Fruit fly (Drosophila melanogaster): ENCODE measurements around the gene Unc-76.

The Unc-76 gene

DNA sequence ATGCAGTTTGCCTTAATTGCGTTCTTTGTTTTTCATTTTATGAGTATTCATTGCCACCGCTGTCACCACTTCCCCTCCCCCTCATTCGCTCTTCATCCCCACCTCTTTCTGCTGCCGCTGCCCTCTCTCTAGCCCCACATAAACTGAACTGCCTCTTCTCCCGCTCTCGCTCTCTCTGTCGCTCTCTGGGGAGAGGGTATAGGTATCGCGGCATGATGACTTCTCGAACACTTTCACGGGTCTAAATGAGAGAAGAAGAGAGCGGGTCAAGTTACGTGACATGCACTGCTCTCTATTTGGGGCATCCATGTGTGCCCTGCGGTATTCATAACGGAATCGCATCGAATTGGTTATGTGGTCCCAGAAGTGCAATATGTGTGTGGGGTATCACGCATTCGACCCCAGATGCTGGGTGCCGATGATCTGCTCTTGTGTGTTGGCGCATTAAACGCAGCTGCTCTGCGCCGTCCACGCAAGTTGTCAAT is 3.3 kb downstream of the Unc-76 start (continued):
- TF ChIP-seq Dbx (GFP tag; IDR thresholded peaks at IDR 0.05), result peak; percentile 69; the same call in 1 of the 3 replicates
- TF ChIP-seq CTCF (GFP tag; optimal IDR thresholded peaks at IDR 0.05), result peak; percentile 18
- no peak for TF ChIP-seq stwl (tag; optimal IDR thresholded peaks at IDR 0.05)
- peak; percentile 84 for TF ChIP-seq mam (GFP tag; optimal IDR thresholded peaks at IDR 0.05)
- 0 out of 3 replicates have a peak, but pooled peaks have one; percentile 24 for TF ChIP-seq CG6791 (GFP tag; IDR thresholded peaks at IDR 0.05; ENCODE audit: partially characterized antibody)
- no peak for TF ChIP-seq Kr (GFP tag; optimal IDR thresholded peaks at IDR 0.05)
- peak; percentile 81 for TF ChIP-seq lilli (GFP tag; optimal IDR thresholded peaks at IDR 0.05)
- TF ChIP-seq tup (GFP tag; optimal IDR thresholded peaks at IDR 0.05), result peak; percentile 31
- peak; percentile 59; the same call in 1 of the 2 replicates for TF ChIP-seq Adf1 (GFP tag; IDR thresholded peaks at IDR 0.05)
- TF ChIP-seq CG14710 (tag; optimal IDR thresholded peaks at IDR 0.05), result peak; percentile 67
- TF ChIP-seq CG2875 (GFP tag; optimal IDR thresholded peaks at IDR 0.05), result peak; percentile 89
- peak; percentile 46; the same call in 1 of the 2 replicates for TF ChIP-seq sim (GFP tag; IDR thresholded peaks at IDR 0.05)
- peak; percentile 10 for TF ChIP-seq Hand (GFP tag; optimal IDR thresholded peaks at IDR 0.05)
- TF ChIP-seq CG3995 (GFP tag; optimal IDR thresholded peaks at IDR 0.05), result no peak
- peak; percentile 72 for TF ChIP-seq CG18764 (GFP tag; optimal IDR thresholded peaks at IDR 0.05)
- TF ChIP-seq CG17361 (GFP tag; IDR thresholded peaks at IDR 0.05), result peak; percentile 63
- TF ChIP-seq vvl (GFP tag; IDR thresholded peaks at IDR 0.05), result peak; percentile 94
- peak; percentile 53 for TF ChIP-seq sd (tag; optimal IDR thresholded peaks at IDR 0.05)
- peak; percentile 77 for TF ChIP-seq wor (GFP tag; IDR thresholded peaks at IDR 0.05)
- peak; percentile 80 for TF ChIP-seq CG11398 (GFP tag; optimal IDR thresholded peaks at IDR 0.05)
- no peak; the same call in 2 of the 3 replicates for TF ChIP-seq HLH4C (GFP tag; IDR thresholded peaks at IDR 0.05; ENCODE audit: partially characterized antibody)
- no peak for TF ChIP-seq CkIIα-i1 (GFP tag; IDR thresholded peaks at IDR 0.05)
- peak; percentile 53 for TF ChIP-seq sug (tag; optimal IDR thresholded peaks at IDR 0.05)
- TF ChIP-seq NFAT (GFP tag; IDR thresholded peaks at IDR 0.05), result peak; percentile 62
- peak; percentile 88 for TF ChIP-seq bab2 (GFP tag; optimal IDR thresholded peaks at IDR 0.05)
- TF ChIP-seq maf-S (GFP tag; optimal IDR thresholded peaks at IDR 0.05), result peak; percentile 74
- peak; percentile 29 for TF ChIP-seq emc (GFP tag; optimal IDR thresholded peaks at IDR 0.05)
- TF ChIP-seq MTF-1 (GFP tag; optimal IDR thresholded peaks at IDR 0.05; ENCODE audit: borderline replicate concordance), result peak; percentile 50
- no peak for TF ChIP-seq GATAe (GFP tag; conservative IDR thresholded peaks at IDR 0.05)
- TF ChIP-seq chm (GFP tag; IDR thresholded peaks at IDR 0.05), result peak; percentile 82
- peak; percentile 69 for TF ChIP-seq CG10209 (GFP tag; optimal IDR thresholded peaks at IDR 0.05)
- TF ChIP-seq stc (GFP tag; IDR thresholded peaks at IDR 0.05), result peak; percentile 88
- no peak for TF ChIP-seq HLHmδ (GFP tag; optimal IDR thresholded peaks at IDR 0.05)
- peak; percentile 48 for TF ChIP-seq nerfin-1 (tag; optimal IDR thresholded peaks at IDR 0.05)
- no peak for TF ChIP-seq hth (optimal IDR thresholded peaks at IDR 0.05)
- TF ChIP-seq Sox102F (GFP tag; optimal IDR thresholded peaks at IDR 0.05), result peak; percentile 87
- TF ChIP-seq pzg (GFP tag; optimal IDR thresholded peaks at IDR 0.05), result no peak
- no peak for TF ChIP-seq CG34224 (GFP tag; IDR thresholded peaks at IDR 0.05; ENCODE audit: partially characterized antibody)
- TF ChIP-seq CG30431 (GFP tag; optimal IDR thresholded peaks at IDR 0.05), result peak; percentile 77
- TF ChIP-seq Oli (tag; optimal IDR thresholded peaks at IDR 0.05), result peak; percentile 84
- peak; percentile 45 for TF ChIP-seq CG18476 (GFP tag; optimal IDR thresholded peaks at IDR 0.05)
- TF ChIP-seq sna (GFP tag; IDR thresholded peaks at IDR 0.05; ENCODE audit: partially characterized antibody), result 0 out of 2 replicates have a peak, but pooled peaks have one; percentile 45
- peak; percentile 50 for TF ChIP-seq CG12104 (GFP tag; optimal IDR thresholded peaks at IDR 0.05)
- TF ChIP-seq usp (GFP tag; optimal IDR thresholded peaks at IDR 0.05), result no peak
- TF ChIP-seq Stat92E (GFP tag; optimal IDR thresholded peaks at IDR 0.05), result peak in 1 of 3 experiments; percentile 51
- TF ChIP-seq BtbVII (GFP tag; optimal IDR thresholded peaks at IDR 0.05), result peak; percentile 55
- TF ChIP-seq pum (GFP tag; optimal IDR thresholded peaks at IDR 0.05), result peak; percentile 82
- TF ChIP-seq bsh (GFP tag; optimal IDR thresholded peaks at IDR 0.05), result peak; percentile 83 to 88
- TF ChIP-seq CG14014 (GFP tag; IDR thresholded peaks at IDR 0.05), result peak; percentile 71; the same call in 1 of the 2 replicates
- peak; percentile 67 for TF ChIP-seq disco-r (GFP tag; optimal IDR thresholded peaks at IDR 0.05)
